Worm (Caenorhabditis elegans) whole organism, L4 larva: ENCODE data around the gene pak-2.

Experiments
- F37D6.2 ChIP-seq: sonication (generic microtip); optimal IDR thresholded peaks from 2 replicates; lab custom pipeline; 2016; ENCODE audit warnings: mild to moderate bottlenecking, missing genetic modification characterization, missing compliant biosample characterization
- R02D3.7 ChIP-seq: fragments of 150-350 bp; sonication (generic microtip); optimal IDR thresholded peaks from 3 replicates; lab custom pipeline; 2014; ENCODE audit warnings: missing biosample characterization, missing genetic modification characterization
- T20F7.1 ChIP-seq: fragments of 200-800 bp; sonication (Bioruptor generic); optimal IDR thresholded peaks from 2 replicates; lab custom pipeline; 2018; ENCODE audit warnings: mild to moderate bottlenecking, missing genetic modification characterization, missing compliant biosample characterization
- Y48G9A.11 ChIP-seq: fragments of 200-800 bp; sonication (Bioruptor generic); IDR thresholded peaks from 2 replicates; pipeline ENCODE4 v1.3.6; 2022; ENCODE audit warnings: missing genetic modification reagents, missing genetic modification characterization, missing compliant biosample characterization
- aha-1 ChIP-seq: fragments of 150-350 bp; peaks from one replicate; lab custom pipeline; 2014; ENCODE audit warnings: missing biosample characterization, missing genetic modification characterization
- aly-2 ChIP-seq: sonication (generic microtip); optimal IDR thresholded peaks from 2 replicates; lab custom pipeline; 2018; ENCODE audit warnings: missing biosample characterization, missing genetic modification characterization
- ceh-20 ChIP-seq: fragments of 200-800 bp; sonication (Bioruptor generic); IDR thresholded peaks from 2 replicates; pipeline ENCODE4 v1.3.6; 2022; ENCODE audit warnings: missing genetic modification reagents, missing genetic modification characterization, missing compliant biosample characterization
- ceh-28 ChIP-seq: fragments of 150-350 bp; optimal IDR thresholded peaks from 2 replicates; lab custom pipeline; 2014; ENCODE audit warnings: missing biosample characterization, missing genetic modification reagents, missing genetic modification characterization
- ceh-62 ChIP-seq: sonication (generic microtip); optimal IDR thresholded peaks from 2 replicates; lab custom pipeline; 2017; ENCODE audit warnings: missing biosample characterization, missing genetic modification characterization
- cey-2 ChIP-seq: sonication (generic microtip); optimal IDR thresholded peaks from 3 replicates; lab custom pipeline; 2017; ENCODE audit warnings: missing genetic modification characterization, mild to moderate bottlenecking, missing compliant biosample characterization, antibody characterized with exemption, borderline replicate concordance; ENCODE audit not compliant: insufficient read depth
- daf-8 ChIP-seq: fragments of 200-800 bp; sonication (Bioruptor generic); IDR thresholded peaks from 2 replicates; pipeline ENCODE4 v1.3.6; 2022; ENCODE audit warnings: missing genetic modification characterization, missing compliant biosample characterization
- dmd-6 ChIP-seq: fragments of 200-800 bp; sonication (Bioruptor generic); IDR thresholded peaks from 2 replicates; pipeline ENCODE4 v1.3.6; 2022; ENCODE audit warnings: missing genetic modification reagents, missing genetic modification characterization, missing compliant biosample characterization
- dmd-8 ChIP-seq: fragments of 200-800 bp; sonication (Bioruptor generic); IDR thresholded peaks from 2 replicates; pipeline ENCODE4 v1.3.6; 2022; ENCODE audit warnings: missing genetic modification characterization, missing compliant biosample characterization
- fos-1 ChIP-seq: fragments of 150-350 bp; optimal IDR thresholded peaks from 2 replicates; lab custom pipeline; 2014; ENCODE audit warnings: missing biosample characterization, missing genetic modification characterization
- gei-8 ChIP-seq: fragments of 200-800 bp; sonication (Bioruptor generic); optimal IDR thresholded peaks from 2 replicates; lab custom pipeline; 2018; ENCODE audit warnings: mild to moderate bottlenecking, missing genetic modification characterization, missing compliant biosample characterization
- hlh-11 ChIP-seq: fragments of 200-800 bp; sonication (Bioruptor generic); optimal IDR thresholded peaks from 2 replicates; lab custom pipeline; 2018; ENCODE audit warnings: mild to moderate bottlenecking, missing genetic modification characterization, missing compliant biosample characterization
- hlh-30 ChIP-seq: sonication (generic microtip); optimal IDR thresholded peaks from 2 replicates; lab custom pipeline; 2017; ENCODE audit warnings: antibody characterized with exemption, mild to moderate bottlenecking, missing genetic modification characterization, missing compliant biosample characterization; ENCODE audit not compliant: insufficient read depth
- jun-1 ChIP-seq: fragments of 150-350 bp; optimal IDR thresholded peaks from 2 replicates; lab custom pipeline; 2014; ENCODE audit warnings: missing biosample characterization, missing genetic modification reagents, missing genetic modification characterization
- lin-13 ChIP-seq: fragments of 150-350 bp; optimal IDR thresholded peaks from 2 replicates; lab custom pipeline; 2014; ENCODE audit warnings: missing biosample characterization, missing genetic modification reagents, missing genetic modification characterization
- lin-15B ChIP-seq: fragments of 150-350 bp; sonication (generic microtip); optimal IDR thresholded peaks from 3 replicates; lab custom pipeline; 2014; ENCODE audit warnings: missing biosample characterization, missing genetic modification characterization
- lin-39 ChIP-seq: fragments of 150-350 bp; optimal IDR thresholded peaks from 2 replicates; lab custom pipeline; 2014; ENCODE audit warnings: missing biosample characterization, missing genetic modification reagents, missing genetic modification characterization
- mdl-1 ChIP-seq, 2 experiments: fragments of 150-350 bp in 1 of 2; sonication (generic microtip) in 1 of 2; optimal IDR thresholded peaks; 2 replicates each; lab custom pipeline; 2014 to 2017; ENCODE audit warnings: missing biosample characterization in 2 of 2, missing genetic modification characterization in 2 of 2
- mes-2 ChIP-seq: sonication (generic microtip); optimal IDR thresholded peaks from 2 replicates; lab custom pipeline; 2016; ENCODE audit warnings: missing genotype, mild to moderate bottlenecking, missing genetic modification characterization, missing compliant biosample characterization; ENCODE audit not compliant: poor library complexity, severe bottlenecking
- mxl-3 ChIP-seq: fragments of 200-800 bp; sonication (Bioruptor generic); optimal IDR thresholded peaks from 2 replicates; lab custom pipeline; 2018; ENCODE audit warnings: mild to moderate bottlenecking, missing genetic modification characterization, missing compliant biosample characterization
- nhr-11 ChIP-seq: fragments of 150-350 bp; optimal IDR thresholded peaks from 2 replicates; lab custom pipeline; 2014; ENCODE audit warnings: missing biosample characterization, missing genetic modification characterization
- nhr-28 ChIP-seq: fragments of 150-350 bp; optimal IDR thresholded peaks from 2 replicates; lab custom pipeline; 2014; ENCODE audit warnings: missing biosample characterization, missing genetic modification characterization
- nhr-48 ChIP-seq: sonication (generic microtip); optimal IDR thresholded peaks from 2 replicates; lab custom pipeline; 2016; ENCODE audit warnings: mild to moderate bottlenecking, missing genetic modification characterization, missing compliant biosample characterization
- nhr-77 ChIP-seq: fragments of 150-350 bp; optimal IDR thresholded peaks from 2 replicates; lab custom pipeline; 2014; ENCODE audit warnings: missing biosample characterization, missing genetic modification characterization
- php-3 ChIP-seq: fragments of 200-800 bp; sonication (Bioruptor generic); IDR thresholded peaks from 2 replicates; pipeline ENCODE4 v1.3.6; 2022; ENCODE audit warnings: missing genetic modification reagents, missing genetic modification characterization, missing compliant biosample characterization
- pqm-1 ChIP-seq: sonication (generic microtip); optimal IDR thresholded peaks from 2 replicates; lab custom pipeline; 2017; ENCODE audit warnings: missing biosample characterization, missing genetic modification characterization
- set-16 ChIP-seq: fragments of 200-800 bp; sonication (Bioruptor generic); IDR thresholded peaks from 2 replicates; pipeline ENCODE4 v1.3.6; 2022; ENCODE audit warnings: missing genetic modification reagents, missing genetic modification characterization, missing compliant biosample characterization
- tag-97 ChIP-seq: fragments of 200-800 bp; sonication (Bioruptor generic); IDR thresholded peaks from 2 replicates; pipeline ENCODE4 v1.3.6; 2022; ENCODE audit warnings: missing genetic modification characterization, missing compliant biosample characterization
- tra-1 ChIP-seq: fragments of 200-800 bp; sonication (Bioruptor generic); IDR thresholded peaks from 2 replicates; pipeline ENCODE4 v1.3.6; 2022; ENCODE audit warnings: missing genetic modification reagents, missing genetic modification characterization, missing compliant biosample characterization
- unc-39 ChIP-seq: sonication (generic microtip); optimal IDR thresholded peaks from 2 replicates; lab custom pipeline; 2017; ENCODE audit warnings: missing biosample characterization, missing genetic modification characterization
- unc-62 ChIP-seq, 3 experiments: fragments of 150-350 bp in 1 of 3; sonication (generic microtip); optimal IDR thresholded peaks in 2 of 3; peaks in 1 of 3; 1 replicate in 1 of 3; 2 replicates in 2 of 3; lab custom pipeline; 2014 to 2017; ENCODE audit warnings: missing biosample characterization in 3 of 3, missing genetic modification characterization in 3 of 3, missing genetic modification reagents in 3 of 3, missing genotype in 1 of 3
- zip-2 ChIP-seq: fragments of 150-350 bp; optimal IDR thresholded peaks from 2 replicates; lab custom pipeline; 2014; ENCODE audit warnings: missing biosample characterization, missing genetic modification characterization
- ztf-11 ChIP-seq: fragments of 150-350 bp; optimal IDR thresholded peaks from 2 replicates; lab custom pipeline; 2014; ENCODE audit warnings: missing biosample characterization, missing genetic modification characterization

The pak-2 gene

ce11 chrV:11087519-11087998, 48.3 kb upstream of the pak-2 start, which contains the start of gene Y42A5A.1:
Gene Y42A5A.1 (plus strand): TSS chrV:11087948.
- TF ChIP-seq nhr-77 (tag; lab: Kevin White, UChicago), result no peak
- no peak for TF ChIP-seq ceh-28
- TF ChIP-seq nhr-11 (tag; lab: Kevin White, UChicago), result no peak
- TF ChIP-seq F37D6.2 (tag; lab: Kevin White, UChicago), result no peak
- TF ChIP-seq jun-1, result no peak
- TF ChIP-seq lin-15B, result no peak
- no peak for TF ChIP-seq pqm-1
- TF ChIP-seq set-16 (GFP tag; lab: Robert Waterston, UW), result no peak
- no peak for TF ChIP-seq lin-39 (tag; lab: Kevin White, UChicago)
- no peak for TF ChIP-seq ztf-11 (tag; lab: Kevin White, UChicago)
- no peak for TF ChIP-seq ceh-62 (tag; lab: Kevin White, UChicago)
- TF ChIP-seq zip-2 (tag; lab: Kevin White, UChicago), result no peak
- no peak for TF ChIP-seq R02D3.7 (tag; lab: Kevin White, UChicago)
- TF ChIP-seq aha-1, result no peak
- TF ChIP-seq, all 104 proteins: peak for 0

- TF ChIP-seq lin-39 (tag; lab: Kevin White, UChicago) (no peak), aly-2 (tag; lab: Kevin White, UChicago) (no peak), set-16 (GFP tag; lab: Robert Waterston, UW) (no peak), cey-2 (tag; lab: Kevin White, UChicago) (peak; percentile 73), hlh-11 (tag; lab: Kevin White, UChicago) (peak; percentile 36), daf-8 (GFP tag; lab: Robert Waterston, UW) (no peak), dmd-8 (GFP tag; lab: Robert Waterston, UW) (no peak), tag-97 (GFP tag; lab: Robert Waterston, UW) (no peak), tra-1 (GFP tag; lab: Robert Waterston, UW) (peak; percentile 74), pqm-1 (peak; percentile 54), unc-39 (no peak), nhr-28 (tag; lab: Kevin White, UChicago) (peak; percentile 61), T20F7.1 (peak; percentile 25), nhr-77 (tag; lab: Kevin White, UChicago) (no peak), dmd-6 (GFP tag; lab: Robert Waterston, UW) (peak; percentile 58), php-3 (GFP tag; lab: Robert Waterston, UW) (peak; percentile 33; the same call in 1 of the 2 replicates), nhr-48 (tag; lab: Kevin White, UChicago) (peak; percentile 0), hlh-30 (peak; percentile 4), Y48G9A.11 (GFP tag; lab: Robert Waterston, UW) (no peak), aha-1 (peak; percentile 55), mdl-1 (tag; optimal IDR thresholded peaks at IDR 0.05; lab: Kevin White, UChicago) (peak in 1 of 2 experiments; percentile 15), lin-13 (GFP tag; lab: Kevin White, UChicago) (no peak), ceh-20 (peak; percentile 64; the same call in 1 of the 2 replicates), gei-8 (GFP tag; lab: Kevin White, UChicago) (no peak)
These were observed 47.9 kb upstream of the pak-2 start for ce11 chrV:11087119-11087518.

DNA sequence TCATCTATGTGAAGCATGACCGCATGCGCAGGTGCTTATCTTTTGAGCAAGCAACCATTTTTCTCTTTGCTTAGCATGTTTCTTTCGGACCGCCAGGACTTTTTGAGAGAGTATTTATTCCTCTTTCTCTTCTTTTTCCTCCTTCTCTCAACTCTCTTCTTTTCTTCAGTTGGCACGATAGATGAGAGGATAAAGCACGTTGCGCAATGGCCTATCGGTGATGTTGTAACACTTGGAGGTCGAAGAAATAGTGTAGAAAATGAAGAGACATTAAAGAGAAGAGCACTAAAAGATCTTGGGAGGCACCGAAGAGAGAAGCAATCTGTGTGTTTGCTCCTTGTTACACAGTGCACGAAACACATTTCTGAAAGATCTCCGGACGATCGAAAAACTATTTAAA, 44.5 kb upstream of the pak-2 start:
- TF ChIP-seq lin-39 (tag; lab: Kevin White, UChicago) (no peak), hlh-30 (peak; percentile 33), aha-1 (peak; percentile 55), mxl-3 (GFP tag; lab: Kevin White, UChicago) (peak; percentile 55), unc-62 (GFP tag; optimal IDR thresholded peaks at IDR 0.05 in 1 of 2; lab: Kevin White, UChicago) (peak in 1 of 2 experiments; percentile 45), unc-62 (tag; optimal IDR thresholded peaks at IDR 0.05; lab: Kevin White, UChicago) (no peak), hlh-11 (tag; lab: Kevin White, UChicago) (peak; percentile 43), mdl-1 (tag; optimal IDR thresholded peaks at IDR 0.05; lab: Kevin White, UChicago) (peak in 1 of 2 experiments; percentile 20), mes-2 (tag; lab: Kevin White, UChicago) (peak; percentile 24), fos-1 (tag; lab: Kevin White, UChicago) (no peak), nhr-11 (tag; lab: Kevin White, UChicago) (peak; percentile 66)
